Fruit fly (Drosophila melanogaster) whole organism, embryonic: ENCODE results near the gene PAPLA1.
A peak's percentile ranks its signal among the peaks of the same experiment; 100 is the strongest.

ENCODE experiments used
- Atf-2 ChIP-seq: fragments of 200-800 bp; sonication (Bioruptor generic); optimal IDR thresholded peaks from 2 replicates; lab custom pipeline; 2016; ENCODE audit warnings: missing biosample characterization, missing genetic modification characterization
- Atf3 ChIP-seq: fragments of 200-800 bp; sonication (Bioruptor generic); optimal IDR thresholded peaks from 3 replicates; lab custom pipeline; 2016; ENCODE audit warnings: missing biosample characterization, missing genetic modification characterization
- Atf6 ChIP-seq: fragments of 200-800 bp; sonication (Bioruptor generic); IDR thresholded peaks from 2 replicates; pipeline ENCODE4 v1.3.6; 2022; ENCODE audit warnings: missing biosample characterization, missing genetic modification characterization
- B-H2 ChIP-seq: fragments of 200-800 bp; sonication (Bioruptor generic); optimal IDR thresholded peaks from 2 replicates; lab custom pipeline; 2018; ENCODE audit warnings: missing biosample characterization, mild to moderate bottlenecking, missing genetic modification characterization
- Bdp1 ChIP-seq: fragments of 200-800 bp; sonication (Bioruptor generic); optimal IDR thresholded peaks from 3 replicates; lab custom pipeline; 2016; ENCODE audit warnings: missing biosample characterization, missing genetic modification characterization
- BtbVII ChIP-seq: fragments of 200-800 bp; sonication (Bioruptor generic); optimal IDR thresholded peaks from 3 replicates; lab custom pipeline; 2017; ENCODE audit warnings: missing biosample characterization, mild to moderate bottlenecking, missing genetic modification characterization
- CG12769 ChIP-seq: fragments of 200-800 bp; sonication (Bioruptor generic); optimal IDR thresholded peaks from 2 replicates; lab custom pipeline; 2019; ENCODE audit warnings: missing biosample characterization, mild to moderate bottlenecking, missing genetic modification characterization, moderate library complexity
- CG13624 ChIP-seq: fragments of 200-800 bp; sonication (Bioruptor generic); optimal IDR thresholded peaks from 2 replicates; lab custom pipeline; 2016; ENCODE audit warnings: missing biosample characterization, missing genetic modification characterization
- CG18619 ChIP-seq: fragments of 200-800 bp; sonication (Bioruptor generic); optimal IDR thresholded peaks from 3 replicates; lab custom pipeline; 2017; ENCODE audit warnings: missing biosample characterization, mild to moderate bottlenecking, missing genetic modification characterization
- CG2129 ChIP-seq: fragments of 200-800 bp; sonication (Bioruptor generic); IDR thresholded peaks from 2 replicates; pipeline ENCODE4 v1.3.6; 2022; ENCODE audit warnings: missing biosample characterization, missing genetic modification characterization; ENCODE audit not compliant: partially characterized antibody
- CG30403 ChIP-seq: fragments of 200-800 bp; sonication (Bioruptor generic); optimal IDR thresholded peaks from 3 replicates; lab custom pipeline; 2016; ENCODE audit warnings: missing biosample characterization, missing genetic modification characterization
- CG34224 ChIP-seq: fragments of 200-800 bp; sonication (Bioruptor generic); IDR thresholded peaks from 3 replicates; pipeline ENCODE4 v1.3.6; 2022; ENCODE audit warnings: missing biosample characterization, missing genetic modification characterization; ENCODE audit not compliant: partially characterized antibody
- CG34376 ChIP-seq: fragments of 200-800 bp; sonication (Bioruptor generic); optimal IDR thresholded peaks from 2 replicates; lab custom pipeline; 2018; ENCODE audit warnings: missing biosample characterization, mild to moderate bottlenecking, missing genetic modification characterization
- CG4730 ChIP-seq: fragments of 200-800 bp; sonication (Bioruptor generic); IDR thresholded peaks from 2 replicates; pipeline ENCODE4 v1.3.6; 2022; ENCODE audit warnings: missing biosample characterization, missing genetic modification characterization
- CG6175 ChIP-seq: fragments of 200-800 bp; sonication (Bioruptor generic); IDR thresholded peaks from 3 replicates; pipeline ENCODE4 v1.3.6; 2022; ENCODE audit warnings: missing biosample characterization, missing genetic modification characterization
- CG8359 ChIP-seq: fragments of 200-800 bp; sonication (Bioruptor generic); optimal IDR thresholded peaks from 2 replicates; lab custom pipeline; 2017; ENCODE audit warnings: missing biosample characterization, mild to moderate bottlenecking, missing genetic modification characterization, borderline replicate concordance
- CG8944 ChIP-seq: fragments of 200-800 bp; sonication (Bioruptor generic); optimal IDR thresholded peaks from 3 replicates; lab custom pipeline; 2016; ENCODE audit warnings: missing biosample characterization, missing genetic modification characterization
- CHES-1-like ChIP-seq: fragments of 200-800 bp; sonication (Bioruptor generic); optimal IDR thresholded peaks from 2 replicates; lab custom pipeline; 2016; ENCODE audit warnings: missing biosample characterization, missing genetic modification characterization
- D19A ChIP-seq: fragments of 200-800 bp; optimal IDR thresholded peaks from 3 replicates; lab custom pipeline; 2019; ENCODE audit warnings: missing biosample characterization, mild to moderate bottlenecking, missing genetic modification characterization, moderate library complexity
- Dbx ChIP-seq: fragments of 200-800 bp; sonication (Bioruptor generic); IDR thresholded peaks from 3 replicates; pipeline ENCODE4 v1.3.6; 2022; ENCODE audit warnings: missing biosample characterization, missing genetic modification characterization
- Deaf1 ChIP-seq: fragments of 200-800 bp; optimal IDR thresholded peaks from 3 replicates; lab custom pipeline; 2019; ENCODE audit warnings: missing biosample characterization, mild to moderate bottlenecking, missing genetic modification characterization, moderate library complexity
- Dfd ChIP-seq, 2 experiments: fragments of >200 bp; optimal IDR thresholded peaks; 2 replicates each; lab custom pipeline; 2017; ENCODE audit warnings: missing biosample characterization in 2 of 2, missing genetic modification characterization in 2 of 2
- Hand ChIP-seq: fragments of 200-800 bp; sonication (Bioruptor generic); optimal IDR thresholded peaks from 2 replicates; lab custom pipeline; 2017; ENCODE audit warnings: mild to moderate bottlenecking, missing biosample characterization, missing genetic modification reagents, missing genetic modification characterization
- Oli ChIP-seq: fragments of 200-800 bp; sonication (Bioruptor generic); optimal IDR thresholded peaks from 2 replicates; lab custom pipeline; 2018; ENCODE audit warnings: missing biosample characterization, mild to moderate bottlenecking, missing genetic modification characterization, moderate library complexity
- Scr ChIP-seq: fragments of 200-800 bp; sonication (Bioruptor generic); IDR thresholded peaks from 2 replicates; pipeline ENCODE4 v1.3.6; 2022; ENCODE audit warnings: missing biosample characterization, missing genetic modification characterization; ENCODE audit not compliant: partially characterized antibody
- Ssrp ChIP-seq: fragments of 200-800 bp; sonication (Bioruptor generic); optimal IDR thresholded peaks from 2 replicates; lab custom pipeline; 2018; ENCODE audit warnings: missing biosample characterization, mild to moderate bottlenecking, missing genetic modification characterization, moderate library complexity
- Vsx1 ChIP-seq: fragments of 200-800 bp; sonication (Bioruptor generic); optimal IDR thresholded peaks from 2 replicates; lab custom pipeline; 2017; ENCODE audit warnings: missing biosample characterization, mild to moderate bottlenecking, missing genetic modification characterization, missing genetic modification reagents
- caup ChIP-seq: fragments of 200-800 bp; sonication (Bioruptor generic); optimal IDR thresholded peaks from 3 replicates; lab custom pipeline; 2017; ENCODE audit warnings: missing biosample characterization, mild to moderate bottlenecking, missing genetic modification characterization, moderate library complexity; ENCODE audit not compliant: severe bottlenecking
- croc ChIP-seq: fragments of 200-800 bp; sonication (Bioruptor generic); conservative IDR thresholded peaks from 3 replicates; pipeline ENCODE4 v1.3.6; 2022; ENCODE audit warnings: missing biosample characterization, missing genetic modification characterization
- crol ChIP-seq: fragments of 200-800 bp; sonication (Bioruptor generic); IDR thresholded peaks from 2 replicates; pipeline ENCODE4 v1.3.6; 2022; ENCODE audit warnings: missing biosample characterization, missing genetic modification characterization
- en ChIP-seq: fragments of 200-800 bp; sonication (Bioruptor generic); optimal IDR thresholded peaks from 2 replicates; lab custom pipeline; 2016; ENCODE audit warnings: missing biosample characterization, missing genetic modification characterization
- exex ChIP-seq: fragments of 200-800 bp; sonication (Bioruptor generic); optimal IDR thresholded peaks from 4 replicates; lab custom pipeline; 2018; ENCODE audit warnings: missing biosample characterization, mild to moderate bottlenecking, missing genetic modification characterization, moderate library complexity
- gsb ChIP-seq: fragments of 200-800 bp; sonication (Bioruptor generic); IDR thresholded peaks from 2 replicates; pipeline ENCODE4 v1.3.6; 2022; ENCODE audit warnings: missing biosample characterization, missing genetic modification characterization
- maf-S ChIP-seq: fragments of 200-800 bp; sonication (Bioruptor generic); optimal IDR thresholded peaks from 2 replicates; lab custom pipeline; 2016; ENCODE audit warnings: missing biosample characterization, missing genetic modification characterization
- mam ChIP-seq: fragments of 200-800 bp; sonication (Bioruptor generic); optimal IDR thresholded peaks from 3 replicates; lab custom pipeline; 2016; ENCODE audit warnings: missing biosample characterization, missing genetic modification characterization
- nerfin-1 ChIP-seq: fragments of 200-800 bp; sonication (Bioruptor generic); optimal IDR thresholded peaks from 3 replicates; lab custom pipeline; 2019; ENCODE audit warnings: missing biosample characterization, mild to moderate bottlenecking, missing genetic modification characterization, moderate library complexity
- oc ChIP-seq: fragments of 200-800 bp; sonication (Bioruptor generic); optimal IDR thresholded peaks from 2 replicates; lab custom pipeline; 2018; ENCODE audit warnings: missing biosample characterization, mild to moderate bottlenecking, missing genetic modification characterization, moderate library complexity
- pb ChIP-seq: fragments of 200-800 bp; sonication (Bioruptor generic); optimal IDR thresholded peaks from 3 replicates; lab custom pipeline; 2016; ENCODE audit warnings: missing biosample characterization, missing genetic modification characterization
- phol ChIP-seq: fragments of 200-800 bp; sonication (Bioruptor generic); optimal IDR thresholded peaks from 3 replicates; lab custom pipeline; 2018; ENCODE audit warnings: missing biosample characterization, mild to moderate bottlenecking, missing genetic modification characterization, moderate library complexity
- pita ChIP-seq: fragments of 200-800 bp; sonication (Bioruptor generic); optimal IDR thresholded peaks from 2 replicates; lab custom pipeline; 2017; ENCODE audit warnings: missing biosample characterization, mild to moderate bottlenecking, missing genetic modification characterization
- ranshi ChIP-seq: fragments of 200-800 bp; sonication (Bioruptor generic); IDR thresholded peaks from 2 replicates; pipeline ENCODE4 v1.3.6; 2022; ENCODE audit warnings: missing biosample characterization, missing genetic modification characterization
- row ChIP-seq: fragments of 200-800 bp; sonication (Bioruptor generic); IDR thresholded peaks from 3 replicates; pipeline ENCODE4 v1.3.6; 2022; ENCODE audit warnings: missing biosample characterization, missing genetic modification characterization
- salm ChIP-seq: fragments of 200-800 bp; sonication (Bioruptor generic); optimal IDR thresholded peaks from 2 replicates; lab custom pipeline; 2018; ENCODE audit warnings: missing biosample characterization, mild to moderate bottlenecking, missing genetic modification characterization
- sc ChIP-seq, 3 experiments: fragments of >200 bp in 2 of 3; fragments of 200-800 bp in 1 of 3; sonication (Bioruptor generic) in 1 of 3; optimal IDR thresholded peaks; 2 replicates in 2 of 3; 3 replicates in 1 of 3; lab custom pipeline; 2017; ENCODE audit warnings: mild to moderate bottlenecking in 1 of 3, missing biosample characterization in 1 of 3, missing genetic modification characterization in 1 of 3, missing genetic modification reagents in 1 of 3
- sens ChIP-seq: fragments of 200-800 bp; sonication (Bioruptor generic); peaks from one replicate; lab custom pipeline; 2016; ENCODE audit warnings: missing biosample characterization, missing genetic modification characterization
- tap ChIP-seq: fragments of 200-800 bp; optimal IDR thresholded peaks from 3 replicates; lab custom pipeline; 2019; ENCODE audit warnings: missing biosample characterization, mild to moderate bottlenecking, missing genetic modification characterization, moderate library complexity
- unpg ChIP-seq: fragments of 200-800 bp; sonication (Bioruptor generic); optimal IDR thresholded peaks from 3 replicates; lab custom pipeline; 2018; ENCODE audit warnings: missing biosample characterization, mild to moderate bottlenecking, missing genetic modification characterization, moderate library complexity
- vfl ChIP-seq: fragments of 200-800 bp; sonication (Bioruptor generic); optimal IDR thresholded peaks from 2 replicates; lab custom pipeline; 2016; ENCODE audit warnings: missing biosample characterization, missing genetic modification characterization
- vvl ChIP-seq: fragments of 200-800 bp; sonication (Bioruptor generic); IDR thresholded peaks from 2 replicates; pipeline ENCODE4 v1.3.6; 2022; ENCODE audit warnings: missing biosample characterization, missing genetic modification characterization

Gene PAPLA1

dm6 chr2L:8088025-8088789 lies 71.2 kb downstream of the PAPLA1 start (continued):
- TF ChIP-seq D19A (tag; lab: Kevin White, UChicago), result no peak
- peak; percentile 97 for TF ChIP-seq CG12769 (tag; lab: Kevin White, UChicago)
- TF ChIP-seq CG34376, result peak; percentile 61
- TF ChIP-seq row (GFP tag; lab: Robert Waterston, UW), result no peak
- no peak for TF ChIP-seq pb (GFP tag; lab: Kevin White, UChicago)
- peak; percentile 27 for TF ChIP-seq phol (tag; lab: Kevin White, UChicago)
- peak; percentile 23 for TF ChIP-seq Deaf1 (tag; lab: Kevin White, UChicago)
- peak; percentile 49; the same call in 1 of the 2 replicates for TF ChIP-seq Atf6 (GFP tag; lab: Robert Waterston, UW)
- no peak for TF ChIP-seq tap
- no peak for TF ChIP-seq pita (GFP tag; lab: Kevin White, UChicago)
- TF ChIP-seq sens (GFP tag; lab: Kevin White, UChicago), result peak; percentile 22
- TF ChIP-seq Bdp1 (GFP tag; lab: Kevin White, UChicago), result no peak
- peak; percentile 45; the same call in 1 of the 2 replicates for TF ChIP-seq Scr (GFP tag; lab: Robert Waterston, UW)
- TF ChIP-seq crol (GFP tag; lab: Robert Waterston, UW), result no peak
- TF ChIP-seq vvl (GFP tag; lab: Robert Waterston, UW), result peak; percentile 9; the same call in 1 of the 2 replicates
- no peak for TF ChIP-seq Dfd (GFP tag; optimal IDR thresholded peaks at IDR 0.05; lab: Kevin White, UChicago)
- no peak for TF ChIP-seq BtbVII (GFP tag; lab: Kevin White, UChicago)
- no peak for TF ChIP-seq CG6175 (GFP tag; lab: Robert Waterston, UW)
- TF ChIP-seq caup (GFP tag; lab: Kevin White, UChicago), result no peak
- no peak for TF ChIP-seq CG18619
- no peak for TF ChIP-seq Atf-2 (GFP tag; lab: Kevin White, UChicago)
- TF ChIP-seq en (GFP tag; lab: Kevin White, UChicago), result no peak
- no peak for TF ChIP-seq gsb
- TF ChIP-seq CG8359, result no peak
- TF ChIP-seq Vsx1 (GFP tag; lab: Kevin White, UChicago), result no peak
- no peak for TF ChIP-seq ranshi (GFP tag; lab: Robert Waterston, UW)
- no peak for TF ChIP-seq croc (GFP tag; lab: Robert Waterston, UW)
- no peak for TF ChIP-seq salm
- no peak for TF ChIP-seq CG30403 (GFP tag; lab: Kevin White, UChicago)
- no peak for TF ChIP-seq unpg
- no peak for TF ChIP-seq mam
- TF ChIP-seq Dbx, result peak; percentile 26; the same call in 1 of the 3 replicates
- TF ChIP-seq oc (tag; lab: Kevin White, UChicago), result no peak
- no peak for TF ChIP-seq Oli (tag; lab: Kevin White, UChicago)
- TF ChIP-seq vfl (GFP tag; lab: Kevin White, UChicago), result no peak
- TF ChIP-seq Atf3 (GFP tag; lab: Kevin White, UChicago), result no peak
- TF ChIP-seq CG8944, result no peak
- no peak for TF ChIP-seq nerfin-1
- TF ChIP-seq CG34224 (GFP tag; lab: Robert Waterston, UW), result no peak; the same call in 2 of the 3 replicates
- TF ChIP-seq Ssrp (tag; lab: Kevin White, UChicago), result no peak
- no peak for TF ChIP-seq CG13624 (GFP tag; lab: Kevin White, UChicago)
- peak; percentile 84 for TF ChIP-seq exex (tag; lab: Kevin White, UChicago)
- TF ChIP-seq CG4730 (GFP tag; lab: Robert Waterston, UW), result no peak
- no peak for TF ChIP-seq CG2129 (GFP tag; lab: Robert Waterston, UW)
- no peak for TF ChIP-seq B-H2 (GFP tag; lab: Kevin White, UChicago)
- TF ChIP-seq CHES-1-like (GFP tag; lab: Kevin White, UChicago), result no peak
- no peak for TF ChIP-seq sc (optimal IDR thresholded peaks at IDR 0.05; lab: Kevin White, UChicago)
- TF ChIP-seq sc (GFP tag; optimal IDR thresholded peaks at IDR 0.05; lab: Kevin White, UChicago), result no peak
- peak; percentile 41 for TF ChIP-seq Hand (GFP tag; lab: Kevin White, UChicago)
- no peak for TF ChIP-seq maf-S (GFP tag; lab: Kevin White, UChicago)
